Worm (Caenorhabditis elegans): ENCODE data around the gene F26C11.3.

The F26C11.3 gene

DNA sequence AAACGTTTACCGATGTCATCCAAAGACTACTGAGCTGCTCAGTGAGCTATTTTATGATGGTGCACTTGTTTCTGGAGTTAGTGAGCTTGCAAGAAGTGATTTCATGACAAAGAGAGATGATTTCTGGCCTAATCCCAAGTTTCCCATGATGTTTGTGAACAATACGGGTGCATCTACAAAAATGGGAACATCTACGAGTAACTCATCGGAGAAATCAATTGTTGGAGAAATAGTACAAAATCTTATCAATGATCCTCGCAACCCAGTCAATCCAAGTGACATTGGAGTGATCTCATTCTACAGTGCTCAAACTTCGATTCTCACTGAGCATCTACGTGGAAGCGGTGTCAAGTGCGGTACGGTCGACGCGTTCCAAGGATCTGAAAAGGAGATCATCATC is 13.6 kb upstream of the F26C11.3 start:
- no peak for TF ChIP-seq T26A8.4 (GFP tag; IDR thresholded peaks at IDR 0.05)
- TF ChIP-seq nhr-237 (tag; optimal IDR thresholded peaks at IDR 0.05): no peak
- no peak for TF ChIP-seq T20F7.1 (GFP tag; optimal IDR thresholded peaks at IDR 0.05)
- peak; percentile 91 for TF ChIP-seq aha-1 (tag)
- no peak for TF ChIP-seq Y105C5A.15 (GFP tag; IDR thresholded peaks at IDR 0.05)

DNA sequence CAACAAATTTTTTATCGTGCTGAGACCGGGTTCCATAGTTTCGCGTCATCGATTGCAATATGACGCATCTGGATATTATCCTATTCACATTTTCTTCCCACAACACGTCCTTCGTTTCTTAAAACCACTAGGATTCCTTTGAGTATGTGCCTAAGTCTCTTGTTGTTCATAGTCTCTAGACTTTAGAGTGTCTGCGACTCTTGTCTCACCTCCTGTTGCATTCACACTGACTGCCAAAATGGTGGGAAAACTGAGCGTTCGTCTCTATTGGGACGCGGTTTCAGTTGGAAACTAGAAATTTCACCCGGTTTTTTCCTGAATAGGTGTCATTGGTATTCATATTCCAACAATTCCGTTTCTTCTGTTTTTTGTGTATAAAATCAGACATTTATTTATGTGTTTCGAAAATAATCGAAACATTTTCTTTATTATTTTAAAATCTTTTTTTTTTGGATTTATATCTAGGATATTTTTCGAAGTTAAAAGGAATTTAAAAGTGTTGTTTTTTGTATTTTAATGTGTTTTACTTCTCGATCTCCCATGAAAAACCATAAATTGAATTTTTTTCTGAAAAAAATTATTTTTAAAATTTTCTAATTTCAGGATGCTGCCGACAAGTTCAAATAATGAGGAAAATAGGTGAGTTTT is 6.8 kb upstream of the F26C11.3 start, which contains the start of gene C05C10.2:
Gene C05C10.2, plus strand, starts transcription at position 598 of the 648 bp plus-strand sequence.
- TF ChIP-seq nhr-76 (tag; optimal IDR thresholded peaks at IDR 0.05) (no peak), unc-62 (GFP tag; optimal IDR thresholded peaks at IDR 0.05 in 1 of 2) (peak in 1 of 2 experiments; percentile 42), unc-62 (tag; optimal IDR thresholded peaks at IDR 0.05) (no peak), lin-15B (tag; optimal IDR thresholded peaks at IDR 0.05) (no peak), fkh-10 (GFP tag; optimal IDR thresholded peaks at IDR 0.05) (no peak), vab-7 (GFP tag; IDR thresholded peaks at IDR 0.05) (no peak), aha-1 (tag) (peak; percentile 72), daf-12 (tag; optimal IDR thresholded peaks at IDR 0.05) (no peak), ztf-11 (tag; optimal IDR thresholded peaks at IDR 0.05) (no peak), duxl-1 (tag; optimal IDR thresholded peaks at IDR 0.05; ENCODE audit: poor library complexity) (no peak), daf-16 (GFP tag; optimal IDR thresholded peaks at IDR 0.05) (no peak), daf-16 (tag; optimal IDR thresholded peaks at IDR 0.05) (no peak), mxl-2 (GFP tag; conservative IDR thresholded peaks at IDR 0.05) (no peak), ama-1 (optimal IDR thresholded peaks at IDR 0.05) (no peak)

DNA sequence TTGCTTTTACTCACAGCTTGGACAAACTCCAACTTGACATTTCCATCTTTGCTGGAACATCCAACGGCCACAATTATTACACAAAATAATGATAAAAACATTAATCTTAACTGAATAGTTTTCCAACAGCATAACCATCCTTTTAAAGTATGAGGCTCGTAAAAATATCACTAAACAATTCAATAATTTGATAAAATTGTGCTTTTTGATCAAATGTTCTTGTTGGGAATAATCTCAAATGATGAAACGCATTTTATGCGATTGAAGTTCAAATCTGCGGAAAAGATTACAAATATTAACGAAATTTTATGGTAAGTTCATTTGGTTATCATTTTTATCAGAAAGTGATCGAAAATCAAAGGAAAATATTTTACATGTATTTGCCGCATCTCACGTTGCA is 5.6 kb upstream of the F26C11.3 start, which contains the start of gene pho-10:
Gene pho-10, minus strand, starts transcription at position 101 of the 400 bp plus-strand sequence.
- TF ChIP-seq lin-1 (GFP tag; IDR thresholded peaks at IDR 0.05): no peak
- TF ChIP-seq ZK546.5 (tag; optimal IDR thresholded peaks at IDR 0.05): no peak
- no peak for TF ChIP-seq arid-1 (GFP tag; conservative IDR thresholded peaks at IDR 0.05)
- TF ChIP-seq lin-15B (tag; optimal IDR thresholded peaks at IDR 0.05): no peak
- no peak for TF ChIP-seq jun-1 (tag; optimal IDR thresholded peaks at IDR 0.05)
- TF ChIP-seq snpc-1.2 (GFP tag; IDR thresholded peaks at IDR 0.05): no peak
- TF ChIP-seq lsy-2 (tag; optimal IDR thresholded peaks at IDR 0.05): no peak
- TF ChIP-seq attf-4 (tag; optimal IDR thresholded peaks at IDR 0.05): no peak
- no peak for TF ChIP-seq madf-9 (GFP tag; conservative IDR thresholded peaks at IDR 0.05)
- no peak for TF ChIP-seq mep-1 (tag; optimal IDR thresholded peaks at IDR 0.05)
- TF ChIP-seq lin-38 (GFP tag; IDR thresholded peaks at IDR 0.05): no peak

DNA sequence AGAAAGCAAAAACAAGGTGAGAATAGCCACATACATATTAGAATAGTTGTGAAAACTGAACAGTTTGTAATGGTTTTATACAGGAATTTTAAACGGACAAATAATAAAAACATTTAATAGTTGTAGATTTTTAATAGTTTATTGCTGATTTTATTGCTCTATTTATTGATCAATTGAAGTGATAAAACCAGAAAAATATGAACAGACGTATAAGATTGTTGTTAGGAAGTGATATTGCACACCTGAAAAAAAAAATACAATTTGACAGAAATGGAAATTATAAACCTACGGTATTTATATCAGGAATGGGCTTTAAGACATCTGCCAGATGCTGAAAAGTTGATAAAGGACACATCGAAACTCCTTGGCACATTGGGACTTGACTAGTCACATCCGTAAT is 3.0 kb upstream of the F26C11.3 start, which contains the start of gene C05C10.8:
Gene C05C10.8, minus strand, starts transcription at position 101 of the 400 bp plus-strand sequence.
- TF ChIP-seq nhr-6 (tag; optimal IDR thresholded peaks at IDR 0.05) (no peak), madf-5 (GFP tag; IDR thresholded peaks at IDR 0.05) (no peak)

- no peak for TF ChIP-seq ceh-62 (tag; optimal IDR thresholded peaks at IDR 0.05)
- TF ChIP-seq ceh-82 (tag; optimal IDR thresholded peaks at IDR 0.05): no peak
- no peak for TF ChIP-seq nhr-111 (GFP tag; optimal IDR thresholded peaks at IDR 0.05)
- TF ChIP-seq gei-8 (GFP tag; optimal IDR thresholded peaks at IDR 0.05): no peak
- no peak for TF ChIP-seq attf-4 (tag; optimal IDR thresholded peaks at IDR 0.05)
- no peak for TF ChIP-seq zip-2 (tag; optimal IDR thresholded peaks at IDR 0.05)
- TF ChIP-seq aly-2 (tag; optimal IDR thresholded peaks at IDR 0.05): no peak
- TF ChIP-seq zag-1 (tag; optimal IDR thresholded peaks at IDR 0.05): no peak
- TF ChIP-seq nhr-6 (tag; optimal IDR thresholded peaks at IDR 0.05): no peak
- TF ChIP-seq T20F7.1 (GFP tag; optimal IDR thresholded peaks at IDR 0.05): no peak
- TF ChIP-seq zfp-2 (tag; optimal IDR thresholded peaks at IDR 0.05): no peak
- TF ChIP-seq lin-13 (GFP tag; optimal IDR thresholded peaks at IDR 0.05): no peak
- no peak for TF ChIP-seq duxl-1 (tag; optimal IDR thresholded peaks at IDR 0.05; ENCODE audit: poor library complexity)
- no peak for TF ChIP-seq unc-39 (tag; optimal IDR thresholded peaks at IDR 0.05)
- no peak for TF ChIP-seq mdl-1 (tag; optimal IDR thresholded peaks at IDR 0.05)
- TF ChIP-seq rbr-2 (tag; optimal IDR thresholded peaks at IDR 0.05): no peak
- no peak for TF ChIP-seq mxl-2 (GFP tag; conservative IDR thresholded peaks at IDR 0.05)
- no peak for TF ChIP-seq egl-43 (GFP tag; IDR thresholded peaks at IDR 0.05)
- no peak for TF ChIP-seq madf-5 (GFP tag; IDR thresholded peaks at IDR 0.05)
Measured at ce11 chrII:9916177-9916576, 1.3 kb upstream of the F26C11.3 start, which contains the start of gene F26C11.4. F26C11.4 (minus strand) TSS chrII:9916277.

All from whole organism, L4 larva.